Fruit fly (Drosophila melanogaster): ENCODE data around the gene Jon99Ci.

- no peak for TF ChIP-seq psq (optimal IDR thresholded peaks at IDR 0.05)
- no peak for TF ChIP-seq usp (GFP tag; optimal IDR thresholded peaks at IDR 0.05)
- TF ChIP-seq CG8478 (optimal IDR thresholded peaks at IDR 0.05): no peak
- TF ChIP-seq Dll (optimal IDR thresholded peaks at IDR 0.05): no peak
- no peak for TF ChIP-seq pan (optimal IDR thresholded peaks at IDR 0.05)
- no peak for TF ChIP-seq EcR (GFP tag; optimal IDR thresholded peaks at IDR 0.05)
Observed at dm6 chr3R:29926955-29927354, 966 bp upstream of the Jon99Ci start, which contains the start of gene CG15522.
